Fruit fly (Drosophila melanogaster) whole organism, pupa: ENCODE results near the gene alpha4GT2.

Source experiments
- CG34367 ChIP-seq: fragments of 200-800 bp; sonication (Bioruptor generic); optimal IDR thresholded peaks from 2 replicates; lab custom pipeline; 2018; ENCODE audit warnings: missing biosample characterization, mild to moderate bottlenecking, missing genetic modification characterization
- CG4496 ChIP-seq: fragments of 200-800 bp; sonication (Bioruptor generic); IDR thresholded peaks from 3 replicates; pipeline ENCODE4 v1.3.6; 2022; ENCODE audit warnings: missing biosample characterization, missing genetic modification characterization
- CG8159 ChIP-seq: fragments of 200-800 bp; sonication (Bioruptor generic); optimal IDR thresholded peaks from 3 replicates; lab custom pipeline; 2018; ENCODE audit warnings: missing biosample characterization, mild to moderate bottlenecking, missing genetic modification characterization, moderate library complexity
- EcR ChIP-seq: fragments of 200-800 bp; sonication (Bioruptor generic); optimal IDR thresholded peaks from 3 replicates; lab custom pipeline; 2019; ENCODE audit warnings: missing biosample characterization, missing genetic modification characterization, mild to moderate bottlenecking, moderate library complexity, missing genetic modification reagents
- Pif1A ChIP-seq: fragments of 200-800 bp; sonication (Bioruptor generic); optimal IDR thresholded peaks from 3 replicates; lab custom pipeline; 2016; ENCODE audit warnings: missing biosample characterization, missing genetic modification characterization
- Pif1B ChIP-seq: fragments of 200-800 bp; sonication (Bioruptor generic); optimal IDR thresholded peaks from 3 replicates; lab custom pipeline; 2016; ENCODE audit warnings: missing biosample characterization, missing genetic modification characterization
- fd96Ca ChIP-seq: fragments of 200-800 bp; sonication (Bioruptor generic); IDR thresholded peaks from 3 replicates; pipeline ENCODE4 v1.3.6; 2022; ENCODE audit warnings: missing biosample characterization, missing genetic modification characterization

- TF ChIP-seq EcR (GFP tag; lab: Kevin White, UChicago): no peak
- TF ChIP-seq Pif1A (GFP tag; lab: Kevin White, UChicago): no peak
- no peak for TF ChIP-seq CG4496 (GFP tag; lab: Robert Waterston, UW)
- TF ChIP-seq Pif1B (GFP tag; lab: Kevin White, UChicago): no peak
- TF ChIP-seq CG8159 (tag; lab: Kevin White, UChicago): no peak
- TF ChIP-seq CG34367: no peak
- no peak for TF ChIP-seq fd96Ca
These were observed at the start of gene alpha4GT2, which contains the start of gene Mst57Da for dm6 chr3R:25831799-25832280.
